Worm (Caenorhabditis elegans): ENCODE data around the gene F52H3.6.

F52H3.6 gene

ce11 chrII:9986635-9987575 lies 41.3 kb downstream of the F52H3.6 start:
- no peak for TF ChIP-seq tbx-2 (tag; optimal IDR thresholded peaks at IDR 0.05)
- TF ChIP-seq nhr-11 (tag; optimal IDR thresholded peaks at IDR 0.05): peak; percentile 25
- peak; percentile 8 for TF ChIP-seq nhr-25 (tag; optimal IDR thresholded peaks at IDR 0.05)

ce11 chrII:9984866-9985336 lies 43.3 kb downstream of the F52H3.6 start:
- TF ChIP-seq tbx-2 (tag; optimal IDR thresholded peaks at IDR 0.05) (peak; percentile 22), sea-2 (GFP tag; optimal IDR thresholded peaks at IDR 0.05) (no peak), ztf-11 (tag; optimal IDR thresholded peaks at IDR 0.05) (no peak), elt-3 (tag; optimal IDR thresholded peaks at IDR 0.05) (no peak), pqm-1 (tag; optimal IDR thresholded peaks at IDR 0.05) (no peak), lin-15B (tag; optimal IDR thresholded peaks at IDR 0.05) (peak; percentile 56), egl-5 (tag; optimal IDR thresholded peaks at IDR 0.05) (peak; percentile 44), elt-1 (tag; optimal IDR thresholded peaks at IDR 0.05) (peak; percentile 45), ceh-9 (tag; optimal IDR thresholded peaks at IDR 0.05) (no peak), pha-4 (tag; optimal IDR thresholded peaks at IDR 0.05) (peak; percentile 81), nhr-12 (tag; optimal IDR thresholded peaks at IDR 0.05) (no peak), fkh-2 (tag; optimal IDR thresholded peaks at IDR 0.05) (no peak), nhr-23 (tag; optimal IDR thresholded peaks at IDR 0.05) (no peak), nfya-1 (tag; optimal IDR thresholded peaks at IDR 0.05; ENCODE audit: insufficient read depth) (peak; percentile 60), fkh-10 (GFP tag; optimal IDR thresholded peaks at IDR 0.05) (peak; percentile 27), unc-39 (tag; optimal IDR thresholded peaks at IDR 0.05) (no peak), snpc-4 (tag; optimal IDR thresholded peaks at IDR 0.05) (peak; percentile 10), lin-39 (tag; optimal IDR thresholded peaks at IDR 0.05) (peak; percentile 11), skn-1 (tag; optimal IDR thresholded peaks at IDR 0.05) (no peak), nhr-11 (tag; optimal IDR thresholded peaks at IDR 0.05) (peak; percentile 77), mml-1 (tag; optimal IDR thresholded peaks at IDR 0.05) (no peak), eor-1 (tag; optimal IDR thresholded peaks at IDR 0.05) (no peak), unc-62 (GFP tag; optimal IDR thresholded peaks at IDR 0.05) (peak; percentile 74), hmg-11 (tag; optimal IDR thresholded peaks at IDR 0.05) (peak; percentile 24), zag-1 (tag; optimal IDR thresholded peaks at IDR 0.05) (peak; percentile 28)

ce11 chrII:9982437-9982836 lies 45.8 kb downstream of the F52H3.6 start:
- TF ChIP-seq egl-27 (tag; optimal IDR thresholded peaks at IDR 0.05): no peak
- no peak for TF ChIP-seq pqm-1 (tag; optimal IDR thresholded peaks at IDR 0.05)
- no peak for TF ChIP-seq elt-1 (tag; optimal IDR thresholded peaks at IDR 0.05)
- TF ChIP-seq skn-1 (tag; optimal IDR thresholded peaks at IDR 0.05): no peak
- TF ChIP-seq aly-2 (tag; optimal IDR thresholded peaks at IDR 0.05): no peak
- no peak for TF ChIP-seq nhr-11 (tag; optimal IDR thresholded peaks at IDR 0.05)
- TF ChIP-seq ztf-4 (tag; optimal IDR thresholded peaks at IDR 0.05): no peak
- TF ChIP-seq lin-15B (tag; optimal IDR thresholded peaks at IDR 0.05): no peak
- TF ChIP-seq elt-2 (tag; optimal IDR thresholded peaks at IDR 0.05): no peak
- no peak for TF ChIP-seq ceh-16 (tag; optimal IDR thresholded peaks at IDR 0.05)
- no peak for TF ChIP-seq hmg-11 (tag; optimal IDR thresholded peaks at IDR 0.05)
- no peak for TF ChIP-seq sea-2 (GFP tag; optimal IDR thresholded peaks at IDR 0.05)
- no peak for TF ChIP-seq ceh-9 (tag; optimal IDR thresholded peaks at IDR 0.05)
- no peak for TF ChIP-seq pha-4 (tag; optimal IDR thresholded peaks at IDR 0.05)
- TF ChIP-seq R02D3.7 (tag; optimal IDR thresholded peaks at IDR 0.05): no peak
- TF ChIP-seq eor-1 (tag; optimal IDR thresholded peaks at IDR 0.05): no peak
- TF ChIP-seq lin-39 (tag; optimal IDR thresholded peaks at IDR 0.05): no peak

ce11 chrII:9981760-9982159 lies 46.5 kb downstream of the F52H3.6 start, which contains the start of gene sdz-38:
Gene sdz-38 (minus strand): TSS chrII:9981860.
- TF ChIP-seq snpc-4 (tag; optimal IDR thresholded peaks at IDR 0.05) (no peak), ama-1 (optimal IDR thresholded peaks at IDR 0.05) (no peak), nhr-76 (tag; optimal IDR thresholded peaks at IDR 0.05) (no peak), eor-1 (tag; optimal IDR thresholded peaks at IDR 0.05) (no peak), ceh-16 (tag; optimal IDR thresholded peaks at IDR 0.05) (no peak), lin-15B (tag; optimal IDR thresholded peaks at IDR 0.05) (no peak), ZK546.5 (tag; optimal IDR thresholded peaks at IDR 0.05) (no peak), nhr-67 (tag; optimal IDR thresholded peaks at IDR 0.05) (no peak), fkh-2 (tag; optimal IDR thresholded peaks at IDR 0.05) (no peak), pqm-1 (tag; optimal IDR thresholded peaks at IDR 0.05) (no peak), pha-4 (tag; optimal IDR thresholded peaks at IDR 0.05) (no peak), nhr-237 (tag; optimal IDR thresholded peaks at IDR 0.05) (no peak), fkh-10 (GFP tag; optimal IDR thresholded peaks at IDR 0.05) (no peak), nhr-43 (tag; optimal IDR thresholded peaks at IDR 0.05; ENCODE audit: poor library complexity, severe bottlenecking) (no peak)
